Worm (Caenorhabditis elegans): ENCODE data around the gene adbp-1.

adbp-1 gene

DNA sequence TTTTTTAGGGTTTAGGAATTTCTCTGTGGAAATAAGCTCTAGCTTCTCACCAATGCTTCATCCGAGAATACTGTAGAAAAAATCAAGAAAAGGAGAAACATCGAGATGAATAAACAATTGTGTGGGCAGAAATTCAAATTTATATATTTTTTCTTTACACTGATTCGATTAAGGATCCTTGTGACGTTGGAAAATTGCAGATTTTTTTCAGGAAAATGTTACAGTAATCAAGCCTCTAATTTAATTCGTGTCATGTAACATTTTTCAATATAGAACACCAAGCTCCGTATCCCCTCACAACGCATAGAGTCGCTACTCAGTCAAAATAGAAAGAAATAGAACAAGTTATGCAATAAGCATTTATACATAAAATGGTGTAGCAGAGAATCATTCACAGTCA, 32.4 kb downstream of the adbp-1 start, which contains the start of gene W02B12.16:
Gene W02B12.16, minus strand, starts transcription at position 101 of the 400 bp plus-strand sequence.
- TF ChIP-seq ama-1 (optimal IDR thresholded peaks at IDR 0.05) (no peak), syd-9 (tag; optimal IDR thresholded peaks at IDR 0.05) (no peak), zip-5 (tag; optimal IDR thresholded peaks at IDR 0.05) (no peak), hlh-30 (tag; optimal IDR thresholded peaks at IDR 0.05; ENCODE audit: insufficient read depth) (no peak), unc-86 (tag; optimal IDR thresholded peaks at IDR 0.05) (no peak), hlh-15 (tag; optimal IDR thresholded peaks at IDR 0.05) (no peak), unc-55 (GFP tag; optimal IDR thresholded peaks at IDR 0.05) (no peak)

ce11 chrII:11479076-11479475, 35.1 kb downstream of the adbp-1 start, which contains the start of gene W02B12.12:
TSS of gene W02B12.12 (minus strand) at chrII:11479176.
- no peak for TF ChIP-seq gmeb-2 (tag; optimal IDR thresholded peaks at IDR 0.05)
- no peak for TF ChIP-seq nhr-11 (tag; optimal IDR thresholded peaks at IDR 0.05)
- TF ChIP-seq ahr-1 (tag; optimal IDR thresholded peaks at IDR 0.05) = no peak
- TF ChIP-seq fkh-10 (GFP tag; optimal IDR thresholded peaks at IDR 0.05) = no peak
- TF ChIP-seq pqm-1 (tag; optimal IDR thresholded peaks at IDR 0.05) = no peak
- TF ChIP-seq elt-4 (tag; optimal IDR thresholded peaks at IDR 0.05) = no peak
- no peak for TF ChIP-seq hlh-15 (tag; optimal IDR thresholded peaks at IDR 0.05)
- TF ChIP-seq madf-2 (tag; optimal IDR thresholded peaks at IDR 0.05) = no peak
- TF ChIP-seq Y22D7AL.16 (tag; optimal IDR thresholded peaks at IDR 0.05) = no peak
- no peak for TF ChIP-seq tbx-7 (tag; optimal IDR thresholded peaks at IDR 0.05)
- no peak for TF ChIP-seq ref-2 (tag; optimal IDR thresholded peaks at IDR 0.05)
- no peak for TF ChIP-seq mec-3 (tag; optimal IDR thresholded peaks at IDR 0.05; ENCODE audit: borderline replicate concordance)
- no peak for TF ChIP-seq hlh-8 (tag; optimal IDR thresholded peaks at IDR 0.05)
- TF ChIP-seq C08G9.2 (tag; optimal IDR thresholded peaks at IDR 0.05) = no peak

DNA sequence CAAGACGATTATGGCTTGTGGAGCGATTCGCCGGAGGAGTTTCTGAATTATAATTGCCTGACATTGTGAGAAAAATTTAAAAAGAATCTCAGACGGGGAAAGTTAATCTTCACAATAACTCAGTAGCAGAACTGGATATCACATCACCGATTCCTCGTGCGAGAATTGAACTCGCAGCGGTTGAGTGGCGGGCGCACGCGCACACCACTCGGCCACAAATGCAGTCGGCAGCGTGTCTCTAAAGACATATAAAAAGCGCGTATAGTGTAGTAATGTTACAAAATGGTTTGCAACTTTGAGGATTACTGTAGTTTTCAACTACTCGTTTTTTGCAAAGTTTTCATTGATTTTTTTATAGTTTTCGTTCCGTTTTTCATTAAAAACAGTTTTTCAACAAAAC, 40.6 kb downstream of the adbp-1 start:
- TF ChIP-seq pha-2 (tag; optimal IDR thresholded peaks at IDR 0.05) = peak; percentile 94
- peak; percentile 89 for TF ChIP-seq ahr-1 (tag; optimal IDR thresholded peaks at IDR 0.05)
- TF ChIP-seq gmeb-2 (tag; optimal IDR thresholded peaks at IDR 0.05) = peak; percentile 97
- TF ChIP-seq sox-4 (tag; optimal IDR thresholded peaks at IDR 0.05) = peak; percentile 97
- peak; percentile 84 for TF ChIP-seq K09A11.1 (tag; optimal IDR thresholded peaks at IDR 0.05; ENCODE audit: insufficient read depth)
- peak; percentile 95 for TF ChIP-seq ceh-9 (tag; optimal IDR thresholded peaks at IDR 0.05)
- peak; percentile 87 for TF ChIP-seq mec-3 (tag; optimal IDR thresholded peaks at IDR 0.05; ENCODE audit: borderline replicate concordance)
- TF ChIP-seq dmd-4 (tag; optimal IDR thresholded peaks at IDR 0.05; ENCODE audit: borderline replicate concordance) = peak; percentile 90
- TF ChIP-seq elt-4 (tag; optimal IDR thresholded peaks at IDR 0.05) = peak; percentile 53
- peak; percentile 78 for TF ChIP-seq hlh-30 (tag; optimal IDR thresholded peaks at IDR 0.05; ENCODE audit: insufficient read depth)
- peak; percentile 95 for TF ChIP-seq tbx-2 (tag; optimal IDR thresholded peaks at IDR 0.05)
- peak; percentile 95 for TF ChIP-seq ceh-45 (GFP tag; IDR thresholded peaks at IDR 0.05)
- TF ChIP-seq ceh-6 (GFP tag; optimal IDR thresholded peaks at IDR 0.05) = peak; percentile 96
- TF ChIP-seq syd-9 (tag; optimal IDR thresholded peaks at IDR 0.05) = peak; percentile 97
- TF ChIP-seq pag-3 (tag; optimal IDR thresholded peaks at IDR 0.05; ENCODE audit: borderline replicate concordance) = peak; percentile 80
- peak; percentile 35 for TF ChIP-seq tbx-7 (tag; optimal IDR thresholded peaks at IDR 0.05)
- peak; percentile 96 for TF ChIP-seq fkh-6 (tag; optimal IDR thresholded peaks at IDR 0.05)
- peak; percentile 93 for TF ChIP-seq hlh-13 (GFP tag; optimal IDR thresholded peaks at IDR 0.05)
- peak; percentile 96 for TF ChIP-seq K02D7.2 (tag; optimal IDR thresholded peaks at IDR 0.05)
- peak; percentile 97 for TF ChIP-seq ceh-24 (tag; optimal IDR thresholded peaks at IDR 0.05)
- TF ChIP-seq ceh-18 (tag; optimal IDR thresholded peaks at IDR 0.05) = peak; percentile 91
- peak; percentile 88 for TF ChIP-seq dve-1 (tag; optimal IDR thresholded peaks at IDR 0.05)
- TF ChIP-seq lin-11 (tag; optimal IDR thresholded peaks at IDR 0.05) = peak; percentile 94
- TF ChIP-seq ztf-16 (tag; optimal IDR thresholded peaks at IDR 0.05) = peak; percentile 95
- peak; percentile 96 for TF ChIP-seq che-1 (tag; optimal IDR thresholded peaks at IDR 0.05)
- TF ChIP-seq nhr-232 (tag; optimal IDR thresholded peaks at IDR 0.05) = peak; percentile 94
- TF ChIP-seq unc-86 (tag; optimal IDR thresholded peaks at IDR 0.05) = peak; percentile 93
- TF ChIP-seq unc-55 (GFP tag; optimal IDR thresholded peaks at IDR 0.05) = no peak
- TF ChIP-seq elt-2 (tag; optimal IDR thresholded peaks at IDR 0.05) = peak; percentile 98
- peak; percentile 88 for TF ChIP-seq hlh-8 (tag; optimal IDR thresholded peaks at IDR 0.05)
- peak; percentile 94 for TF ChIP-seq T23F11.4 (GFP tag; optimal IDR thresholded peaks at IDR 0.05)
- TF ChIP-seq pqm-1 (tag; optimal IDR thresholded peaks at IDR 0.05) = peak; percentile 83
- peak; percentile 95 for TF ChIP-seq npax-4 (tag; optimal IDR thresholded peaks at IDR 0.05)
- TF ChIP-seq ceh-34 (tag; optimal IDR thresholded peaks at IDR 0.05) = peak; percentile 96
- TF ChIP-seq C08G9.2 (tag; optimal IDR thresholded peaks at IDR 0.05) = peak; percentile 85
- peak; percentile 94 for TF ChIP-seq ceh-48 (tag; optimal IDR thresholded peaks at IDR 0.05)
- peak; percentile 95 for TF ChIP-seq madf-2 (tag; optimal IDR thresholded peaks at IDR 0.05)
- peak; percentile 96 for TF ChIP-seq ceh-19 (GFP tag; optimal IDR thresholded peaks at IDR 0.05)
- peak; percentile 95 for TF ChIP-seq F13H6.1 (tag; optimal IDR thresholded peaks at IDR 0.05)
- peak; percentile 37 for TF ChIP-seq rnt-1 (tag; optimal IDR thresholded peaks at IDR 0.05)

Measured in whole organism, late embryonic.